Worm (Caenorhabditis elegans) whole organism, L4 larva: ENCODE measurements around the gene F29B9.12.

Experiments
- D1046.2 ChIP-seq: fragments of 200-800 bp; sonication (Bioruptor generic); IDR thresholded peaks from 2 replicates; pipeline ENCODE4 v1.3.6; 2022; ENCODE audit warnings: missing genetic modification characterization, missing compliant biosample characterization
- F10B5.3 ChIP-seq: sonication (generic microtip); optimal IDR thresholded peaks from 2 replicates; lab custom pipeline; 2016; ENCODE audit warnings: mild to moderate bottlenecking, missing genetic modification characterization, missing compliant biosample characterization
- F26F4.8 ChIP-seq: fragments of 200-800 bp; sonication (Bioruptor generic); conservative IDR thresholded peaks from 2 replicates; pipeline ENCODE4 v1.3.6; 2022; ENCODE audit warnings: missing genetic modification characterization, missing compliant biosample characterization
- F44E2.7 ChIP-seq: fragments of 200-800 bp; sonication (Bioruptor generic); IDR thresholded peaks from 2 replicates; pipeline ENCODE4 v2.1.2; 2022; ENCODE audit warnings: missing genetic modification characterization, missing compliant biosample characterization
- F49E8.2 ChIP-seq: sonication (generic microtip); optimal IDR thresholded peaks from 2 replicates; lab custom pipeline; 2016; ENCODE audit warnings: missing compliant biosample characterization, mild to moderate bottlenecking, missing genetic modification characterization, borderline replicate concordance
- R02D3.7 ChIP-seq: fragments of 150-350 bp; sonication (generic microtip); optimal IDR thresholded peaks from 3 replicates; lab custom pipeline; 2014; ENCODE audit warnings: missing biosample characterization, missing genetic modification characterization
- T20F7.1 ChIP-seq: fragments of 200-800 bp; sonication (Bioruptor generic); optimal IDR thresholded peaks from 2 replicates; lab custom pipeline; 2018; ENCODE audit warnings: mild to moderate bottlenecking, missing genetic modification characterization, missing compliant biosample characterization
- Y48G9A.11 ChIP-seq: fragments of 200-800 bp; sonication (Bioruptor generic); IDR thresholded peaks from 2 replicates; pipeline ENCODE4 v1.3.6; 2022; ENCODE audit warnings: missing genetic modification reagents, missing genetic modification characterization, missing compliant biosample characterization
- Y75B8A.6 ChIP-seq: fragments of 200-800 bp; sonication (Bioruptor generic); IDR thresholded peaks from 2 replicates; pipeline ENCODE4 v1.3.6; 2022; ENCODE audit warnings: missing genetic modification reagents, missing genetic modification characterization, missing compliant biosample characterization
- ZK546.5 ChIP-seq, 2 experiments: sonication (generic microtip); optimal IDR thresholded peaks; 2 replicates each; lab custom pipeline; 2017; ENCODE audit warnings: missing biosample characterization in 2 of 2, missing genetic modification characterization in 2 of 2
- aha-1 ChIP-seq: fragments of 150-350 bp; peaks from one replicate; lab custom pipeline; 2014; ENCODE audit warnings: missing biosample characterization, missing genetic modification characterization
- ama-1 ChIP-seq: fragments of 150-350 bp; optimal IDR thresholded peaks from 2 replicates; lab custom pipeline; 2014; ENCODE audit warnings: inconsistent platforms, mixed read lengths
- arid-1 ChIP-seq: fragments of 200-800 bp; sonication (Bioruptor generic); conservative IDR thresholded peaks from 2 replicates; pipeline ENCODE4 v1.3.6; 2022; ENCODE audit warnings: missing genetic modification reagents, missing genetic modification characterization, missing compliant biosample characterization
- ceh-44 ChIP-seq: fragments of 200-800 bp; sonication (Bioruptor generic); IDR thresholded peaks from 2 replicates; pipeline ENCODE4 v1.3.6; 2022; ENCODE audit warnings: missing genetic modification reagents, missing genetic modification characterization, missing compliant biosample characterization
- ceh-62 ChIP-seq: sonication (generic microtip); optimal IDR thresholded peaks from 2 replicates; lab custom pipeline; 2017; ENCODE audit warnings: missing biosample characterization, missing genetic modification characterization
- cey-2 ChIP-seq: sonication (generic microtip); optimal IDR thresholded peaks from 3 replicates; lab custom pipeline; 2017; ENCODE audit warnings: missing genetic modification characterization, mild to moderate bottlenecking, missing compliant biosample characterization, antibody characterized with exemption, borderline replicate concordance; ENCODE audit not compliant: insufficient read depth
- ctbp-1 ChIP-seq: fragments of 200-800 bp; sonication (Bioruptor generic); IDR thresholded peaks from 2 replicates; pipeline ENCODE4 v1.3.6; 2022; ENCODE audit warnings: missing genetic modification reagents, missing genetic modification characterization, missing compliant biosample characterization
- daf-12 ChIP-seq: fragments of 150-350 bp; optimal IDR thresholded peaks from 2 replicates; lab custom pipeline; 2014; ENCODE audit warnings: missing biosample characterization, missing genetic modification reagents, missing genetic modification characterization
- daf-16 ChIP-seq, 3 experiments: sonication (generic microtip); optimal IDR thresholded peaks; 2 replicates each; lab custom pipeline; 2016 to 2017; ENCODE audit warnings: missing genetic modification characterization in 3 of 3, missing genetic modification reagents in 3 of 3, mild to moderate bottlenecking in 2 of 3, missing compliant biosample characterization in 2 of 3, missing biosample characterization in 1 of 3, moderate library complexity in 1 of 3
- dmd-6 ChIP-seq: fragments of 200-800 bp; sonication (Bioruptor generic); IDR thresholded peaks from 2 replicates; pipeline ENCODE4 v1.3.6; 2022; ENCODE audit warnings: missing genetic modification reagents, missing genetic modification characterization, missing compliant biosample characterization
- duxl-1 ChIP-seq: sonication (generic microtip); optimal IDR thresholded peaks from 2 replicates; lab custom pipeline; 2016; ENCODE audit warnings: mild to moderate bottlenecking, missing genetic modification characterization, moderate library complexity, missing compliant biosample characterization; ENCODE audit not compliant: poor library complexity
- dve-1 ChIP-seq: sonication (generic microtip); optimal IDR thresholded peaks from 2 replicates; lab custom pipeline; 2017; ENCODE audit warnings: antibody characterized with exemption, mild to moderate bottlenecking, missing genetic modification characterization, missing compliant biosample characterization; ENCODE audit not compliant: insufficient read depth
- fkh-10 ChIP-seq: fragments of 150-350 bp; optimal IDR thresholded peaks from 2 replicates; lab custom pipeline; 2014; ENCODE audit warnings: missing biosample characterization, missing genetic modification reagents, missing genetic modification characterization
- hlh-11 ChIP-seq: fragments of 200-800 bp; sonication (Bioruptor generic); optimal IDR thresholded peaks from 2 replicates; lab custom pipeline; 2018; ENCODE audit warnings: mild to moderate bottlenecking, missing genetic modification characterization, missing compliant biosample characterization
- lim-7 ChIP-seq: fragments of 200-800 bp; sonication (Bioruptor generic); IDR thresholded peaks from 2 replicates; pipeline ENCODE4 v1.3.6; 2022; ENCODE audit warnings: missing genetic modification characterization, missing compliant biosample characterization
- lin-1 ChIP-seq: fragments of 200-800 bp; sonication (Bioruptor generic); IDR thresholded peaks from 2 replicates; pipeline ENCODE4 v1.3.6; 2022; ENCODE audit warnings: missing genetic modification reagents, missing genetic modification characterization, missing compliant biosample characterization
- lin-15B ChIP-seq: fragments of 150-350 bp; sonication (generic microtip); optimal IDR thresholded peaks from 3 replicates; lab custom pipeline; 2014; ENCODE audit warnings: missing biosample characterization, missing genetic modification characterization
- lir-3 ChIP-seq: sonication (generic microtip); optimal IDR thresholded peaks from 2 replicates; lab custom pipeline; 2016; ENCODE audit warnings: mild to moderate bottlenecking, missing genetic modification characterization, missing compliant biosample characterization
- madf-5 ChIP-seq, 2 experiments: fragments of 200-800 bp; sonication (Bioruptor generic); IDR thresholded peaks; 2 replicates each; pipeline ENCODE4 v1.3.6; 2022; ENCODE audit warnings: missing compliant biosample characterization in 2 of 2, missing genetic modification characterization in 2 of 2
- madf-9 ChIP-seq: fragments of 200-800 bp; sonication (Bioruptor generic); conservative IDR thresholded peaks from 2 replicates; pipeline ENCODE4 v1.3.6; 2022; ENCODE audit warnings: missing genetic modification reagents, missing genetic modification characterization, missing compliant biosample characterization
- mdt-29 ChIP-seq: fragments of 200-800 bp; sonication (Bioruptor generic); IDR thresholded peaks from 2 replicates; pipeline ENCODE4 v1.3.6; 2022; ENCODE audit warnings: missing genetic modification reagents, missing genetic modification characterization, missing compliant biosample characterization
- mep-1 ChIP-seq: fragments of 150-350 bp; sonication (generic microtip); optimal IDR thresholded peaks from 3 replicates; lab custom pipeline; 2014; ENCODE audit warnings: missing biosample characterization, missing genetic modification characterization
- nhr-25 ChIP-seq: sonication (generic microtip); optimal IDR thresholded peaks from 2 replicates; lab custom pipeline; 2017; ENCODE audit warnings: missing genetic modification characterization, mild to moderate bottlenecking, missing compliant biosample characterization, antibody characterized with exemption, moderate library complexity, borderline replicate concordance; ENCODE audit not compliant: insufficient read depth
- nhr-41 ChIP-seq: fragments of 200-800 bp; sonication (Bioruptor generic); IDR thresholded peaks from 2 replicates; pipeline ENCODE4 v1.3.6; 2022; ENCODE audit warnings: missing genetic modification reagents, missing genetic modification characterization, missing compliant biosample characterization
- nhr-42 ChIP-seq: fragments of 200-800 bp; sonication (Bioruptor generic); IDR thresholded peaks from 2 replicates; pipeline ENCODE4 v1.3.6; 2022; ENCODE audit warnings: missing genetic modification characterization, missing compliant biosample characterization
- nhr-76 ChIP-seq: fragments of 150-350 bp; optimal IDR thresholded peaks from 2 replicates; lab custom pipeline; 2014; ENCODE audit warnings: missing biosample characterization, missing genetic modification characterization
- pqm-1 ChIP-seq: sonication (generic microtip); optimal IDR thresholded peaks from 2 replicates; lab custom pipeline; 2017; ENCODE audit warnings: missing biosample characterization, missing genetic modification characterization
- saeg-2 ChIP-seq: fragments of 200-800 bp; sonication (Bioruptor generic); IDR thresholded peaks from 2 replicates; pipeline ENCODE4 v1.3.6; 2022; ENCODE audit warnings: missing genetic modification reagents, missing genetic modification characterization, missing compliant biosample characterization
- skn-1 ChIP-seq: fragments of 150-350 bp; optimal IDR thresholded peaks from 2 replicates; lab custom pipeline; 2014; ENCODE audit warnings: missing biosample characterization, missing genetic modification characterization
- snpc-1.2 ChIP-seq: fragments of 200-800 bp; sonication (Bioruptor generic); IDR thresholded peaks from 2 replicates; pipeline ENCODE4 v1.3.6; 2022; ENCODE audit warnings: missing genetic modification reagents, missing genetic modification characterization, missing compliant biosample characterization
- spr-3 ChIP-seq: fragments of 200-800 bp; sonication (Bioruptor generic); optimal IDR thresholded peaks from 2 replicates; lab custom pipeline; 2018; ENCODE audit warnings: mild to moderate bottlenecking, missing genetic modification characterization, missing compliant biosample characterization
- tag-97 ChIP-seq: fragments of 200-800 bp; sonication (Bioruptor generic); IDR thresholded peaks from 2 replicates; pipeline ENCODE4 v1.3.6; 2022; ENCODE audit warnings: missing genetic modification characterization, missing compliant biosample characterization
- unc-39 ChIP-seq: sonication (generic microtip); optimal IDR thresholded peaks from 2 replicates; lab custom pipeline; 2017; ENCODE audit warnings: missing biosample characterization, missing genetic modification characterization
- vab-7 ChIP-seq: fragments of 200-800 bp; sonication (Bioruptor generic); IDR thresholded peaks from 2 replicates; pipeline ENCODE4 v1.3.6; 2022; ENCODE audit warnings: missing genetic modification reagents, missing genetic modification characterization, missing compliant biosample characterization
- zag-1 ChIP-seq: fragments of 150-350 bp; optimal IDR thresholded peaks from 2 replicates; lab custom pipeline; 2014; ENCODE audit warnings: missing biosample characterization, missing genetic modification characterization
- zfp-2 ChIP-seq: sonication (generic microtip); optimal IDR thresholded peaks from 2 replicates; lab custom pipeline; 2016; ENCODE audit warnings: mild to moderate bottlenecking, missing genetic modification characterization, missing compliant biosample characterization
- zfp-3 ChIP-seq: fragments of 200-800 bp; sonication (Bioruptor generic); conservative IDR thresholded peaks from 2 replicates; pipeline ENCODE4 v1.3.6; 2022; ENCODE audit warnings: missing genetic modification reagents, missing genetic modification characterization, missing compliant biosample characterization
- zip-11 ChIP-seq: fragments of 200-800 bp; sonication (Bioruptor generic); IDR thresholded peaks from 2 replicates; pipeline ENCODE4 v1.3.6; 2022; ENCODE audit warnings: missing genetic modification characterization, missing compliant biosample characterization

F29B9.12 gene

DNA sequence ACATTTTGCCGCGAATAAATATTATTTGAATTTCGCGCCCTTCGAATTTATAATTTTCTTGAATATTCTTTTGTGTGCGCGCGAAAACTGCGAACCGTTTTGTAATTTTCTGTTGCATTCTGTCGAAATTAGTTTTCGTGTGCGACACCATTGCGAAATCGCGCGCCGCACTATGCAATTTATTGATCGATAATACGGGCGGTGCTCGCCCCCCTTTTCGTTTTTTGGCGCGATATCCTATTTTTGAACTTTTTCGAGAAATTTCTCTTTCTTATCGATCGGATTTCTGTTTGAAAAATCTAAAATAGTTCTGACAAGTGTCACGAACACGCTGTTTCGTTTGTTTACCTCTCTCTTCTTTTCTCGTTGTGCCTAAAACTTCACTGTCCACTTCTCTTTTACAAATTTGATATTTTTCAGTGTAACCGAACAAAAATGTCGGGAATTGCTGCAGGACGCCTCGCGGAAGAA lies 18.7 kb upstream of the F29B9.12 start, which contains the start of gene ubc-9 (continued):
- TF ChIP-seq lin-1 (GFP tag; lab: Robert Waterston, UW) (0 out of 2 replicates have a peak, but pooled peaks have one; percentile 13), lin-15B (tag; lab: Kevin White, UChicago) (no peak), F44E2.7 (GFP tag; lab: Robert Waterston, UW) (no peak), lim-7 (no peak)

DNA sequence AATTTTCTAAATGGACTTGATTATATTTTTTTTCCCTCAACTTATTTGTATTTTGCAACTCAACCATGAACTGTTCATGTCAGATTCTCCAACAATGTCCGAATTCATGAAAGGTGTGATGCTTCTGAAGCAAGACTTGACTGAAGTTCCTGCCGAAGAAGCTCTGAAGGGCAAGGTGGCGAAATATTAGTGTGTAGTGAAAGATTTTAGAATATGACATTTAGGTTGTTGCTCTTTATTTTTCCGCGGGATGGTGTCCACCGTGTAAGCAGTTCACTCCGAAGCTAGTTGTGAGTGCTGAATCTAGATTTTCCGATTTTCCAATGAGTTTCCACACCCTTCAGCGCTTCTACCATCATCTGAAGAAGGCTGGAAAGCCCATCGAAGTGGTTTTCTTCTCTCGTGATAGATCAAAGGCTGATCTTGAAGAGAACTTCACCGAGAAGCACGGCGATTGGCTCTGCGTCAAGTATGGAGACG lies 16.9 kb upstream of the F29B9.12 start, which contains the start of gene F29B9.5:
TSS of gene F29B9.5 (plus strand) at position 51 of the 480 bp plus-strand sequence.
- TF ChIP-seq tag-97 (GFP tag; lab: Robert Waterston, UW) (no peak), zfp-2 (tag; lab: Kevin White, UChicago) (no peak), zip-11 (GFP tag; lab: Robert Waterston, UW) (no peak), nhr-42 (GFP tag; lab: Robert Waterston, UW) (0 out of 2 replicates have a peak, but pooled peaks have one; percentile 49), duxl-1 (tag; lab: Kevin White, UChicago) (no peak), dve-1 (tag; lab: Kevin White, UChicago) (no peak), ama-1 (lab: Kevin White, UChicago) (peak; percentile 60), F26F4.8 (GFP tag; lab: Robert Waterston, UW) (no peak), madf-9 (no peak), skn-1 (tag; lab: Kevin White, UChicago) (no peak), hlh-11 (no peak), D1046.2 (no peak), daf-12 (tag; lab: Kevin White, UChicago) (no peak), vab-7 (GFP tag; lab: Robert Waterston, UW) (no peak), F10B5.3 (tag; lab: Kevin White, UChicago) (no peak), cey-2 (tag; lab: Kevin White, UChicago) (no peak), nhr-25 (tag; lab: Kevin White, UChicago) (no peak), zfp-3 (GFP tag; lab: Robert Waterston, UW) (no peak), lim-7 (no peak), ceh-44 (no peak), ctbp-1 (GFP tag; lab: Robert Waterston, UW) (no peak; the same call in none of the 2 replicates), Y75B8A.6 (GFP tag; lab: Robert Waterston, UW) (0 out of 2 replicates have a peak, but pooled peaks have one; percentile 50), ceh-62 (tag; lab: Kevin White, UChicago) (no peak), mdt-29 (GFP tag; lab: Robert Waterston, UW) (no peak), T20F7.1 (GFP tag; lab: Kevin White, UChicago) (no peak), nhr-76 (tag; lab: Kevin White, UChicago) (no peak), Y48G9A.11 (GFP tag; lab: Robert Waterston, UW) (no peak), F49E8.2 (tag; lab: Kevin White, UChicago) (peak; percentile 80), R02D3.7 (no peak), saeg-2 (peak; percentile 36; the same call in 1 of the 2 replicates), snpc-1.2 (GFP tag; lab: Robert Waterston, UW) (peak; percentile 55; the same call in 1 of the 2 replicates), ZK546.5 (tag; optimal IDR thresholded peaks at IDR 0.05; lab: Kevin White, UChicago) (no peak), madf-5 (GFP tag; IDR thresholded peaks at IDR 0.05; lab: Robert Waterston, UW) (no peak), unc-39 (tag; lab: Kevin White, UChicago) (no peak), spr-3 (no peak), aha-1 (tag; lab: Kevin White, UChicago) (peak; percentile 19), lir-3 (no peak), fkh-10 (GFP tag; lab: Kevin White, UChicago) (no peak), zag-1 (no peak), dmd-6 (GFP tag; lab: Robert Waterston, UW) (no peak), mep-1 (tag; lab: Kevin White, UChicago) (no peak), pqm-1 (tag; lab: Kevin White, UChicago) (no peak), arid-1 (GFP tag; lab: Robert Waterston, UW) (0 out of 2 replicates have a peak, but pooled peaks have one; percentile 29), nhr-41 (GFP tag; lab: Robert Waterston, UW) (no peak), daf-16 (GFP tag; optimal IDR thresholded peaks at IDR 0.05; lab: Kevin White, UChicago) (no peak), daf-16 (tag; optimal IDR thresholded peaks at IDR 0.05; lab: Kevin White, UChicago) (peak; percentile 2)
